Worm (Caenorhabditis elegans) whole organism, L1 larva: ENCODE data around the gene C06E7.2.
A peak's percentile ranks its signal among the peaks of the same experiment; 100 is the strongest.

Source experiments
- C16A3.4 ChIP-seq: fragments of 150-350 bp; optimal IDR thresholded peaks from 2 replicates; lab custom pipeline; 2014; ENCODE audit warnings: missing biosample characterization, missing genetic modification characterization
- F16B12.6 ChIP-seq: fragments of 150-350 bp; optimal IDR thresholded peaks from 2 replicates; lab custom pipeline; 2014; ENCODE audit warnings: missing biosample characterization, missing genetic modification characterization
- Y116A8C.19 ChIP-seq: sonication (generic microtip); optimal IDR thresholded peaks from 2 replicates; lab custom pipeline; 2016; ENCODE audit warnings: missing compliant biosample characterization, missing genetic modification characterization, borderline replicate concordance
- aha-1 ChIP-seq: fragments of 150-350 bp; optimal IDR thresholded peaks from 2 replicates; lab custom pipeline; 2014; ENCODE audit warnings: missing biosample characterization, missing genetic modification characterization
- aly-2 ChIP-seq: fragments of 150-350 bp; optimal IDR thresholded peaks from 2 replicates; lab custom pipeline; 2014; ENCODE audit warnings: missing biosample characterization, missing genetic modification characterization
- ceh-63 ChIP-seq: fragments of 200-800 bp; sonication (Bioruptor generic); optimal IDR thresholded peaks from 2 replicates; lab custom pipeline; 2018; ENCODE audit warnings: mild to moderate bottlenecking, missing genetic modification characterization, missing compliant biosample characterization
- ceh-8 ChIP-seq: fragments of 200-800 bp; sonication (Bioruptor generic); optimal IDR thresholded peaks from 2 replicates; lab custom pipeline; 2018; ENCODE audit warnings: mild to moderate bottlenecking, missing genetic modification characterization, moderate library complexity, missing compliant biosample characterization
- ceh-88 ChIP-seq: fragments of 200-800 bp; sonication (Bioruptor generic); IDR thresholded peaks from 2 replicates; pipeline ENCODE4 v1.3.6; 2022; ENCODE audit warnings: missing genetic modification characterization, missing compliant biosample characterization
- ceh-90 ChIP-seq: sonication (generic microtip); optimal IDR thresholded peaks from 2 replicates; lab custom pipeline; 2016; ENCODE audit warnings: missing genetic modification characterization, missing compliant biosample characterization
- dpl-1 ChIP-seq, 3 experiments: fragments of 150-350 bp in 2 of 3; sonication (generic microtip) in 1 of 3; optimal IDR thresholded peaks; 2 replicates each; lab custom pipeline; 2014 to 2017; ENCODE audit warnings: missing biosample characterization in 3 of 3, missing genetic modification characterization in 3 of 3, missing genetic modification reagents in 3 of 3
- dsc-1 ChIP-seq: sonication (generic microtip); optimal IDR thresholded peaks from 2 replicates; lab custom pipeline; 2016; ENCODE audit warnings: mild to moderate bottlenecking, missing genetic modification characterization, missing compliant biosample characterization
- efl-1 ChIP-seq, 4 experiments: fragments of 150-350 bp; optimal IDR thresholded peaks in 3 of 4; peaks in 1 of 4; 1 replicate in 1 of 4; 2 replicates in 3 of 4; lab custom pipeline; 2014; ENCODE audit warnings: missing biosample characterization in 2 of 4, missing genetic modification characterization in 2 of 4, missing genetic modification reagents in 2 of 4
- efl-3 ChIP-seq: fragments of 200-800 bp; sonication (Bioruptor generic); optimal IDR thresholded peaks from 2 replicates; lab custom pipeline; 2018; ENCODE audit warnings: mild to moderate bottlenecking, missing genetic modification characterization, missing compliant biosample characterization
- egl-27 ChIP-seq, 2 experiments: fragments of 150-350 bp in 1 of 2; sonication (generic microtip); optimal IDR thresholded peaks; 3 replicates each; lab custom pipeline; 2017 to 2018; ENCODE audit warnings: missing biosample characterization in 2 of 2, missing genetic modification characterization in 2 of 2, missing genetic modification reagents in 2 of 2
- elt-3 ChIP-seq, 6 experiments: fragments of 150-350 bp in 1 of 6; sonication (generic microtip); optimal IDR thresholded peaks; 2 replicates each; lab custom pipeline; 2017 to 2018; ENCODE audit warnings: missing biosample characterization in 6 of 6, missing genetic modification characterization in 6 of 6, inconsistent platforms in 1 of 6
- ets-5 ChIP-seq: fragments of 200-800 bp; sonication (Bioruptor generic); IDR thresholded peaks from 2 replicates; pipeline ENCODE4 v1.3.6; 2022; ENCODE audit warnings: missing genetic modification characterization, missing compliant biosample characterization
- fkh-4 ChIP-seq: sonication (generic microtip); optimal IDR thresholded peaks from 2 replicates; lab custom pipeline; 2016; ENCODE audit warnings: missing compliant biosample characterization, missing genetic modification characterization, borderline replicate concordance
- hlh-4 ChIP-seq: sonication (generic microtip); optimal IDR thresholded peaks from 2 replicates; lab custom pipeline; 2016; ENCODE audit warnings: mild to moderate bottlenecking, missing genetic modification characterization, missing compliant biosample characterization
- lin-13 ChIP-seq: fragments of 150-350 bp; optimal IDR thresholded peaks from 2 replicates; lab custom pipeline; 2014; ENCODE audit warnings: missing biosample characterization, missing genetic modification reagents, missing genetic modification characterization
- lsy-2 ChIP-seq, 2 experiments: fragments of 150-350 bp; optimal IDR thresholded peaks; 2 replicates each; lab custom pipeline; 2014; ENCODE audit warnings: missing biosample characterization in 2 of 2, missing genetic modification characterization in 2 of 2
- mab-9 ChIP-seq: fragments of 200-800 bp; sonication (Bioruptor generic); IDR thresholded peaks from 2 replicates; pipeline ENCODE4 v1.3.6; 2022; ENCODE audit warnings: missing genetic modification reagents, missing genetic modification characterization, missing compliant biosample characterization
- mdl-1 ChIP-seq, 2 experiments: fragments of 150-350 bp; optimal IDR thresholded peaks; 2 replicates each; lab custom pipeline; 2014 to 2017; ENCODE audit warnings: missing biosample characterization in 2 of 2, missing genetic modification characterization in 2 of 2, inconsistent platforms in 1 of 2
- mef-2 ChIP-seq: fragments of 150-350 bp; optimal IDR thresholded peaks from 2 replicates; lab custom pipeline; 2014; ENCODE audit warnings: missing biosample characterization, missing genetic modification characterization
- mep-1 ChIP-seq: fragments of 150-350 bp; optimal IDR thresholded peaks from 2 replicates; lab custom pipeline; 2014; ENCODE audit warnings: missing biosample characterization, missing genetic modification characterization
- nhr-12 ChIP-seq: sonication (generic microtip); optimal IDR thresholded peaks from 2 replicates; lab custom pipeline; 2017; ENCODE audit warnings: missing biosample characterization, missing genetic modification characterization
- nhr-20 ChIP-seq: sonication (generic microtip); optimal IDR thresholded peaks from 2 replicates; lab custom pipeline; 2016; ENCODE audit warnings: mild to moderate bottlenecking, missing genetic modification characterization, missing compliant biosample characterization
- nhr-28 ChIP-seq: fragments of 150-350 bp; optimal IDR thresholded peaks from 2 replicates; lab custom pipeline; 2014; ENCODE audit warnings: missing biosample characterization, missing genetic modification characterization
- nhr-71 ChIP-seq: sonication (generic microtip); optimal IDR thresholded peaks from 2 replicates; lab custom pipeline; 2016; ENCODE audit warnings: mild to moderate bottlenecking, missing genetic modification characterization, moderate library complexity, missing compliant biosample characterization
- nhr-76 ChIP-seq: sonication (generic microtip); optimal IDR thresholded peaks from 2 replicates; lab custom pipeline; 2017; ENCODE audit warnings: missing biosample characterization, missing genetic modification characterization
- nhr-85 ChIP-seq: sonication (generic microtip); peaks from one replicate; lab custom pipeline; 2016; ENCODE audit warnings: missing genetic modification characterization, inconsistent platforms, missing compliant biosample characterization
- pag-3 ChIP-seq: sonication (generic microtip); optimal IDR thresholded peaks from 2 replicates; lab custom pipeline; 2017; ENCODE audit warnings: missing genetic modification characterization, mild to moderate bottlenecking, missing compliant biosample characterization, antibody characterized with exemption, borderline replicate concordance; ENCODE audit not compliant: insufficient read depth
- pax-3 ChIP-seq: fragments of 200-800 bp; sonication (Bioruptor generic); optimal IDR thresholded peaks from 2 replicates; lab custom pipeline; 2018; ENCODE audit warnings: mild to moderate bottlenecking, missing genetic modification characterization, moderate library complexity, missing compliant biosample characterization
- rnt-1 ChIP-seq: sonication (generic microtip); optimal IDR thresholded peaks from 2 replicates; lab custom pipeline; 2016; ENCODE audit warnings: mild to moderate bottlenecking, missing genetic modification characterization, moderate library complexity, missing compliant biosample characterization
- skn-1 ChIP-seq: fragments of 150-350 bp; optimal IDR thresholded peaks from 2 replicates; lab custom pipeline; 2014; ENCODE audit warnings: missing biosample characterization, missing genetic modification characterization
- snpc-4 ChIP-seq: fragments of 150-350 bp; optimal IDR thresholded peaks from 2 replicates; lab custom pipeline; 2014; ENCODE audit warnings: missing biosample characterization, missing genetic modification characterization
- snu-23 ChIP-seq: sonication (generic microtip); optimal IDR thresholded peaks from 2 replicates; lab custom pipeline; 2016; ENCODE audit warnings: missing genetic modification characterization, missing compliant biosample characterization
- sox-4 ChIP-seq: sonication (generic microtip); optimal IDR thresholded peaks from 2 replicates; lab custom pipeline; 2016; ENCODE audit warnings: missing genetic modification characterization, missing compliant biosample characterization
- sptf-1 ChIP-seq: fragments of 150-350 bp; optimal IDR thresholded peaks from 2 replicates; lab custom pipeline; 2014; ENCODE audit warnings: missing biosample characterization, missing genetic modification characterization
- tlp-1 ChIP-seq: fragments of 150-350 bp; optimal IDR thresholded peaks from 2 replicates; lab custom pipeline; 2014; ENCODE audit warnings: missing biosample characterization, missing genetic modification characterization
- unc-130 ChIP-seq: fragments of 150-350 bp; optimal IDR thresholded peaks from 2 replicates; lab custom pipeline; 2017; ENCODE audit warnings: missing biosample characterization, missing genetic modification characterization, inconsistent platforms
- unc-62 ChIP-seq: fragments of 150-350 bp; optimal IDR thresholded peaks from 2 replicates; lab custom pipeline; 2014; ENCODE audit warnings: missing biosample characterization, missing genetic modification reagents, missing genetic modification characterization
- unc-86 ChIP-seq: sonication (generic microtip); optimal IDR thresholded peaks from 2 replicates; lab custom pipeline; 2016; ENCODE audit warnings: missing genetic modification characterization, missing compliant biosample characterization
- vab-15 ChIP-seq: sonication (generic microtip); optimal IDR thresholded peaks from 2 replicates; lab custom pipeline; 2017; ENCODE audit warnings: missing genotype, mild to moderate bottlenecking, missing genetic modification characterization, missing compliant biosample characterization
- zip-4 ChIP-seq: fragments of 200-800 bp; sonication (Bioruptor generic); optimal IDR thresholded peaks from 2 replicates; lab custom pipeline; 2018; ENCODE audit warnings: mild to moderate bottlenecking, missing genetic modification characterization, moderate library complexity, missing compliant biosample characterization

The C06E7.2 gene

DNA sequence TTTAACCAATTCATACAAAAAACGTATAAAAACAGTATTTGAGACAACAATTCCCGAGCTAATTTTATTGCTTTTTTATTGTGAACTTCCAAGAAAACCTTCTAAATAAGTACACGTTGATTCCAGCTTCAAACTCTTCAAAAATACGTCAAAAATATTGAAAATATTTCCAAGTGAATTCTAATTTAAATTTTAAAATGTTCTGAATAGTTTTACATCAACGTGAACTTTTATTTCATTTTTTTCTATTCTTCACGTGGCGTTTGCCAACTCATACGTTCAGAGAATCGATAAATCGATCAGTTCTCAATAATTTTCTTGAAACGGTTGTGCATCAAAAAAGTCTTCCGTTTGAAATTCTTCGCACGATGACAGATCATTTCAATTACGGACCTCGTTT, 42.1 kb upstream of the C06E7.2 start, which contains the start of gene C31H1.1:
TSS of gene C31H1.1 (plus strand) at position 301 of the 400 bp plus-strand sequence.
- TF ChIP-seq efl-3 (GFP tag; lab: Kevin White, UChicago) (no peak), ceh-8 (GFP tag; lab: Kevin White, UChicago) (no peak), tlp-1 (tag; lab: Kevin White, UChicago) (no peak), sptf-1 (tag; lab: Kevin White, UChicago) (no peak), zip-4 (GFP tag; lab: Kevin White, UChicago) (no peak), nhr-20 (no peak), ceh-63 (GFP tag; lab: Kevin White, UChicago) (no peak), snu-23 (no peak)
- TF ChIP-seq, all 84 proteins: peak for 0

DNA sequence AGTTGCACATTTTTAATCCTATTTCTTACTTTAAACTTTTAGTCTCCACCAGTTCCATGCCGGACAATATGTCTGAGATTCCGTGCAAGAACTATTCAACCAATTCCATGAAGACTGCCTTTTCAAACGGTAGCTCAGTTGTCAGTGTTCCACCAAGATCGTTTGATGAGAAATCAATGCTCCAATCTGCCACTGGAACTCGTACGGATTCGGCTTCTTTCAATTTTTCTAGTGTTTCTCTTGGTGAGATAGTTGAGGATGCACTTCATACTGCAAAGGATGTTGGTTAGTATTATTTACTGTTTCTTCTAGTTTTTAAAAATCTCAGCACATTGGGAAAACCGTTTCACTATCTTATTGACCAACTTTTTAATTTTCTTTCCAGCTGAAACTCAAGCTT, 39.7 kb upstream of the C06E7.2 start:
- TF ChIP-seq nhr-85 (tag; lab: Kevin White, UChicago) (no peak), F16B12.6 (no peak), unc-86 (tag; lab: Kevin White, UChicago) (no peak), elt-3 (tag; optimal IDR thresholded peaks at IDR 0.05; lab: Kevin White, UChicago) (no peak), vab-15 (tag; lab: Kevin White, UChicago) (no peak), ceh-88 (no peak), aha-1 (no peak), ceh-63 (GFP tag; lab: Kevin White, UChicago) (no peak), lin-13 (GFP tag; lab: Kevin White, UChicago) (no peak), nhr-76 (no peak), nhr-71 (no peak), dpl-1 (GFP tag; optimal IDR thresholded peaks at IDR 0.05; lab: Kevin White, UChicago) (no peak), ets-5 (GFP tag; lab: Robert Waterston, UW) (no peak)
- TF ChIP-seq, all 84 proteins: peak for 0

DNA sequence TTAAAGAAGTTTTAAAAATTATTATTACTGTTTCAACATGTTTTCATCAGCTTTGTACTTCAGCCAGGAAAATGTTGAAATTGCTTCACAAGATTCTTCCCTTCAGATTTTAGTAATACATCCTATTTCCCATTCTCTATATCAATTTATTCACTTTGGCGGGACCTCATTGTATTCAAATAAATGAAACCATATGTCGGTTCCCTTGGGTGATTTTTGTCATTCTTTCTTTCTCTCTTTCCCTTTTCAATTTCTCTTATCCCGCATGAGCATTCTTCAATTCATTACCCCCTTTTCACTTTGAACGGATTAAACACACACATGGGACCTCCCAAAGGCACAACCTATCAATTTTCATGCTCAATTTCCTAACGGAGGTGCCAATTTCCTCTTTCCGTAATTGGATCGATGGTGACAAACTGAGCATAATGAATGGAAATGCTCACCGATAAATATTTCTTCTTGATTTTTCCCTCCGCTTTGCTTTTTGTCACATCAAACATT, 35.7 kb upstream of the C06E7.2 start:
- peak; percentile 64 for TF ChIP-seq ceh-63 (GFP tag; lab: Kevin White, UChicago)
- TF ChIP-seq aly-2 (tag; lab: Kevin White, UChicago): no peak
- no peak for TF ChIP-seq efl-1 (optimal IDR thresholded peaks at IDR 0.05; lab: Kevin White, UChicago)
- TF ChIP-seq efl-1 (GFP tag; optimal IDR thresholded peaks at IDR 0.05 in 1 of 2; lab: Kevin White, UChicago): peak in 1 of 2 experiments; percentile 27
- peak; percentile 91 for TF ChIP-seq dsc-1 (tag; lab: Kevin White, UChicago)
- TF ChIP-seq, all 84 proteins: peak for 3

DNA sequence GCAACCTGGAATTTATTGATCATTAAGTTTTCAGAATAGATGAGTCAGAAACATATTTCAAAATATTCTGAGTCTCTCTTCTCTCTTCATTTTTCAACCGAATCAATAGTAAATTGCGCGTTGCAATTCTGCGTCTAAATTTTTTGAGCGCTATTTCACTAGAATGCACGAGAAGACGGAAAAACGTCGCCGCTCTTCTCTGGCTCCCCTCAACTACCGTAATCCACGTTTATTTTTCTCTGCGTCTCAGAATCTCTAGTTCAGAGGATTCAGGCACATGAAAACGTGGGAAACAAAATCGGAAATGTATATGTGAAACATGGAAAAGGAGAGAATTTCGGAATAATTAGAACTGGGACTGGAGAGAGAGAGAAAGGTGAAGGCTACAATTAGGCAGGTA, 33.8 kb upstream of the C06E7.2 start:
- TF ChIP-seq nhr-12 (tag; lab: Kevin White, UChicago) (no peak), sptf-1 (tag; lab: Kevin White, UChicago) (no peak), Y116A8C.19 (no peak), snpc-4 (tag; lab: Kevin White, UChicago) (no peak), snu-23 (peak; percentile 80), unc-62 (GFP tag; lab: Kevin White, UChicago) (no peak), nhr-20 (peak; percentile 31), lin-13 (GFP tag; lab: Kevin White, UChicago) (no peak), mef-2 (tag; lab: Kevin White, UChicago) (no peak), C16A3.4 (tag; lab: Kevin White, UChicago) (peak; percentile 45), pag-3 (no peak), dpl-1 (GFP tag; optimal IDR thresholded peaks at IDR 0.05; lab: Kevin White, UChicago) (peak in 2 of 3 experiments; percentile 13 to 21), lsy-2 (tag; optimal IDR thresholded peaks at IDR 0.05; lab: Kevin White, UChicago) (peak; percentile 88 to 97), skn-1 (tag; lab: Kevin White, UChicago) (peak; percentile 22), tlp-1 (tag; lab: Kevin White, UChicago) (no peak), pax-3 (tag; lab: Kevin White, UChicago) (peak; percentile 61), unc-130 (tag; lab: Kevin White, UChicago) (no peak), efl-3 (GFP tag; lab: Kevin White, UChicago) (no peak), hlh-4 (no peak), mab-9 (GFP tag; lab: Robert Waterston, UW) (no peak), efl-1 (optimal IDR thresholded peaks at IDR 0.05; lab: Kevin White, UChicago) (peak; percentile 40 to 45), efl-1 (GFP tag; optimal IDR thresholded peaks at IDR 0.05 in 1 of 2; lab: Kevin White, UChicago) (no peak), sox-4 (tag; lab: Kevin White, UChicago) (no peak), mep-1 (tag; lab: Kevin White, UChicago) (peak; percentile 68), unc-86 (tag; lab: Kevin White, UChicago) (peak; percentile 24), ceh-90 (tag; lab: Kevin White, UChicago) (no peak), mdl-1 (tag; optimal IDR thresholded peaks at IDR 0.05; lab: Kevin White, UChicago) (peak in 1 of 2 experiments; percentile 16), nhr-28 (tag; lab: Kevin White, UChicago) (no peak), rnt-1 (tag; lab: Kevin White, UChicago) (no peak), fkh-4 (tag; lab: Kevin White, UChicago) (no peak), egl-27 (tag; optimal IDR thresholded peaks at IDR 0.05; lab: Kevin White, UChicago) (no peak), ceh-8 (GFP tag; lab: Kevin White, UChicago) (no peak)
